Worm (Caenorhabditis elegans): ENCODE measurements around the gene R12C12.9.

ce11 chrII:5990668-5991067 lies 34.1 kb downstream of the R12C12.9 start, which contains the start of gene ins-3:
- TF ChIP-seq hsf-1 (GFP tag; IDR thresholded peaks at IDR 0.05) (no peak), unc-130 (GFP tag; optimal IDR thresholded peaks at IDR 0.05) (no peak), ekl-4 (GFP tag; IDR thresholded peaks at IDR 0.05) (no peak), cebp-2 (GFP tag; IDR thresholded peaks at IDR 0.05) (no peak), nhr-179 (tag; optimal IDR thresholded peaks at IDR 0.05) (no peak), F57A8.1 (GFP tag; optimal IDR thresholded peaks at IDR 0.05) (no peak), ets-4 (GFP tag; optimal IDR thresholded peaks at IDR 0.05) (no peak), let-526 (GFP tag; IDR thresholded peaks at IDR 0.05) (no peak), D2030.7 (GFP tag; IDR thresholded peaks at IDR 0.05) (no peak), sdz-38 (tag; optimal IDR thresholded peaks at IDR 0.05) (no peak), madf-3 (GFP tag; IDR thresholded peaks at IDR 0.05) (no peak), mel-28 (tag; optimal IDR thresholded peaks at IDR 0.05; ENCODE audit: borderline replicate concordance) (no peak)

Data from whole organism, young adult.